Fruit fly (Drosophila melanogaster) whole organism, prepupa: Measurements from ENCODE around the gene Mvd.

Experiments used
- CG11294 ChIP-seq: fragments of 200-800 bp; sonication (Bioruptor generic); IDR thresholded peaks from 2 replicates; pipeline ENCODE4 v1.3.6; 2022; ENCODE audit warnings: missing biosample characterization, missing genetic modification characterization
- CG11762 ChIP-seq: fragments of 200-800 bp; sonication (Bioruptor generic); optimal IDR thresholded peaks from 3 replicates; lab custom pipeline; 2016; ENCODE audit warnings: missing biosample characterization, missing genetic modification characterization; ENCODE audit not compliant: insufficient read depth
- CG15336 ChIP-seq: fragments of 200-800 bp; sonication (Bioruptor generic); IDR thresholded peaks from 2 replicates; pipeline ENCODE4 v1.3.6; 2022; ENCODE audit warnings: missing biosample characterization, missing genetic modification characterization
- CG1621 ChIP-seq: fragments of 200-800 bp; sonication (Bioruptor generic); optimal IDR thresholded peaks from 3 replicates; lab custom pipeline; 2018; ENCODE audit warnings: missing biosample characterization, mild to moderate bottlenecking, missing genetic modification characterization
- CG16779 ChIP-seq: fragments of 200-800 bp; sonication (Bioruptor generic); optimal IDR thresholded peaks from 3 replicates; lab custom pipeline; 2017; ENCODE audit warnings: missing biosample characterization, mild to moderate bottlenecking, missing genetic modification characterization
- CG34406 ChIP-seq: fragments of 200-800 bp; sonication (Bioruptor generic); optimal IDR thresholded peaks from 3 replicates; lab custom pipeline; 2016; ENCODE audit warnings: missing biosample characterization, missing genetic modification characterization
- CG3919 ChIP-seq: fragments of 200-800 bp; sonication (Bioruptor generic); optimal IDR thresholded peaks from 3 replicates; lab custom pipeline; 2016; ENCODE audit warnings: missing biosample characterization, missing genetic modification characterization
- CG6163 ChIP-seq: fragments of 200-800 bp; sonication (Bioruptor generic); IDR thresholded peaks from 3 replicates; pipeline ENCODE4 v1.3.6; 2022; ENCODE audit warnings: missing biosample characterization, missing genetic modification characterization
- CG6792 ChIP-seq: fragments of 200-800 bp; sonication (Bioruptor generic); optimal IDR thresholded peaks from 3 replicates; lab custom pipeline; 2016; ENCODE audit warnings: missing biosample characterization, missing genetic modification characterization
- CG6854 ChIP-seq: fragments of 200-800 bp; sonication (Bioruptor generic); optimal IDR thresholded peaks from 2 replicates; lab custom pipeline; 2017; ENCODE audit warnings: missing biosample characterization, mild to moderate bottlenecking, missing genetic modification characterization
- CG7368 ChIP-seq: fragments of 200-800 bp; sonication (Bioruptor generic); optimal IDR thresholded peaks from 3 replicates; lab custom pipeline; 2016; ENCODE audit warnings: missing biosample characterization, missing genetic modification characterization
- CG8119 ChIP-seq: fragments of 200-800 bp; sonication (Bioruptor generic); IDR thresholded peaks from 3 replicates; pipeline ENCODE4 v1.3.6; 2022; ENCODE audit warnings: missing biosample characterization, missing genetic modification characterization
- CG8319 ChIP-seq: fragments of 200-800 bp; sonication (Bioruptor generic); optimal IDR thresholded peaks from 3 replicates; lab custom pipeline; 2016; ENCODE audit warnings: missing biosample characterization, missing genetic modification characterization
- Eip75B ChIP-seq: fragments of 200-800 bp; sonication (Bioruptor generic); optimal IDR thresholded peaks from 3 replicates; lab custom pipeline; 2016; ENCODE audit warnings: missing biosample characterization, missing genetic modification characterization
- Eip78C ChIP-seq: fragments of 200-800 bp; sonication (Bioruptor generic); peaks from one replicate; lab custom pipeline; 2016; ENCODE audit warnings: missing biosample characterization, missing genetic modification characterization
- Ets21C ChIP-seq: fragments of 200-800 bp; sonication (Bioruptor generic); optimal IDR thresholded peaks from 3 replicates; lab custom pipeline; 2016; ENCODE audit warnings: missing biosample characterization, missing genetic modification characterization
- Ets96B ChIP-seq: fragments of 200-800 bp; optimal IDR thresholded peaks from 2 replicates; lab custom pipeline; 2019; ENCODE audit warnings: missing biosample characterization, mild to moderate bottlenecking, missing genetic modification characterization, moderate library complexity
- Hr39 ChIP-seq: fragments of 200-800 bp; sonication (Bioruptor generic); optimal IDR thresholded peaks from 2 replicates; lab custom pipeline; 2016; ENCODE audit warnings: missing biosample characterization, missing genetic modification characterization
- Hr4 ChIP-seq: fragments of 200-800 bp; sonication (Bioruptor generic); optimal IDR thresholded peaks from 3 replicates; lab custom pipeline; 2016; ENCODE audit warnings: missing biosample characterization, missing genetic modification characterization
- Lpt ChIP-seq: fragments of 200-800 bp; sonication (Bioruptor generic); optimal IDR thresholded peaks from 3 replicates; lab custom pipeline; 2016; ENCODE audit warnings: missing biosample characterization, missing genetic modification characterization
- Met ChIP-seq: fragments of 200-800 bp; sonication (Bioruptor generic); optimal IDR thresholded peaks from 3 replicates; lab custom pipeline; 2016; ENCODE audit warnings: missing biosample characterization, missing genetic modification characterization
- OdsH ChIP-seq: fragments of 200-800 bp; sonication (Bioruptor generic); optimal IDR thresholded peaks from 3 replicates; lab custom pipeline; 2016; ENCODE audit warnings: missing biosample characterization, missing genetic modification characterization
- Smox ChIP-seq: fragments of 200-800 bp; sonication (Bioruptor generic); optimal IDR thresholded peaks from 3 replicates; lab custom pipeline; 2016; ENCODE audit warnings: missing biosample characterization, missing genetic modification characterization
- Sox102F ChIP-seq: fragments of 200-800 bp; sonication (Bioruptor generic); optimal IDR thresholded peaks from 2 replicates; lab custom pipeline; 2016; ENCODE audit warnings: missing biosample characterization, mild to moderate bottlenecking, missing genetic modification characterization
- acj6 ChIP-seq: fragments of 200-800 bp; sonication (Bioruptor generic); optimal IDR thresholded peaks from 3 replicates; lab custom pipeline; 2016; ENCODE audit warnings: missing biosample characterization, missing genetic modification characterization
- dac ChIP-seq: fragments of 200-800 bp; sonication (Bioruptor generic); optimal IDR thresholded peaks from 2 replicates; lab custom pipeline; 2017; ENCODE audit warnings: missing biosample characterization, mild to moderate bottlenecking, missing genetic modification characterization
- eg ChIP-seq: fragments of 200-800 bp; sonication (Bioruptor generic); IDR thresholded peaks from 3 replicates; pipeline ENCODE4 v1.3.6; 2022; ENCODE audit warnings: missing biosample characterization, missing genetic modification characterization
- esn ChIP-seq: fragments of 200-800 bp; sonication (Bioruptor generic); optimal IDR thresholded peaks from 2 replicates; lab custom pipeline; 2016; ENCODE audit warnings: missing biosample characterization, mild to moderate bottlenecking, missing genetic modification characterization, moderate library complexity
- fd59A ChIP-seq: fragments of 200-800 bp; sonication (Bioruptor generic); optimal IDR thresholded peaks from 2 replicates; lab custom pipeline; 2017; ENCODE audit warnings: missing biosample characterization, mild to moderate bottlenecking, missing genetic modification characterization, missing genetic modification reagents
- fd85E ChIP-seq: fragments of 200-800 bp; sonication (Bioruptor generic); optimal IDR thresholded peaks from 3 replicates; lab custom pipeline; 2016; ENCODE audit warnings: missing biosample characterization, missing genetic modification characterization
- lz ChIP-seq: fragments of 200-800 bp; sonication (Bioruptor generic); optimal IDR thresholded peaks from 3 replicates; lab custom pipeline; 2016; ENCODE audit warnings: missing biosample characterization, missing genetic modification characterization
- net ChIP-seq: fragments of 200-800 bp; sonication (Bioruptor generic); optimal IDR thresholded peaks from 3 replicates; lab custom pipeline; 2016; ENCODE audit warnings: missing biosample characterization, missing genetic modification characterization
- salr ChIP-seq, 2 experiments: fragments of 200-800 bp; sonication (Bioruptor generic); optimal IDR thresholded peaks; 3 replicates each; lab custom pipeline; 2016 to 2018; ENCODE audit warnings: missing biosample characterization in 2 of 2, missing genetic modification characterization in 2 of 2, mild to moderate bottlenecking in 1 of 2
- ss ChIP-seq, 2 experiments: fragments of 200-800 bp; sonication (Bioruptor generic); optimal IDR thresholded peaks; 2 replicates in 1 of 2; 3 replicates in 1 of 2; lab custom pipeline; 2017 to 2018; ENCODE audit warnings: mild to moderate bottlenecking in 2 of 2, missing biosample characterization in 2 of 2, missing genetic modification characterization in 2 of 2, moderate library complexity in 1 of 2
- svp ChIP-seq: fragments of 200-800 bp; sonication (Bioruptor generic); peaks from one replicate; lab custom pipeline; 2016; ENCODE audit warnings: missing biosample characterization, missing genetic modification characterization
- topi ChIP-seq: fragments of 200-800 bp; sonication (Bioruptor generic); optimal IDR thresholded peaks from 3 replicates; lab custom pipeline; 2016; ENCODE audit warnings: missing biosample characterization, missing genetic modification characterization
- vri ChIP-seq: fragments of 200-800 bp; sonication (Bioruptor generic); optimal IDR thresholded peaks from 3 replicates; lab custom pipeline; 2016; ENCODE audit warnings: missing biosample characterization, mild to moderate bottlenecking, missing genetic modification characterization

Mvd gene

dm6 chrX:15762723-15763122, 13.8 kb downstream of the Mvd start, which contains the start of gene Polr3A:
Polr3A (plus strand) TSS chrX:15762956.
- TF ChIP-seq OdsH (GFP tag; lab: Kevin White, UChicago) = no peak
- no peak for TF ChIP-seq ss (GFP tag; optimal IDR thresholded peaks at IDR 0.05; lab: Kevin White, UChicago)
- no peak for TF ChIP-seq CG6163 (GFP tag; lab: Robert Waterston, UW)
- no peak for TF ChIP-seq dac
- no peak for TF ChIP-seq esn (GFP tag; lab: Kevin White, UChicago)
- no peak for TF ChIP-seq Hr4 (GFP tag; lab: Kevin White, UChicago)
- no peak for TF ChIP-seq CG6792 (GFP tag; lab: Kevin White, UChicago)
- no peak for TF ChIP-seq acj6
- TF ChIP-seq CG8119 (GFP tag; lab: Robert Waterston, UW) = no peak
- TF ChIP-seq net (GFP tag; lab: Kevin White, UChicago) = no peak
- no peak for TF ChIP-seq CG34406
- no peak for TF ChIP-seq eg (GFP tag; lab: Robert Waterston, UW)
- no peak for TF ChIP-seq fd85E (GFP tag; lab: Kevin White, UChicago)
- no peak for TF ChIP-seq CG7368
- TF ChIP-seq lz (GFP tag; lab: Kevin White, UChicago) = no peak
- no peak for TF ChIP-seq CG1621 (tag; lab: Kevin White, UChicago)
- TF ChIP-seq CG11762 (GFP tag; lab: Kevin White, UChicago) = no peak
- TF ChIP-seq svp = no peak
- TF ChIP-seq Hr39 (GFP tag; lab: Kevin White, UChicago) = no peak

- TF ChIP-seq CG3919 (GFP tag; lab: Kevin White, UChicago) = no peak
- no peak for TF ChIP-seq Eip75B (GFP tag; lab: Kevin White, UChicago)
- TF ChIP-seq CG6792 (GFP tag; lab: Kevin White, UChicago) = no peak
- TF ChIP-seq fd59A (GFP tag; lab: Kevin White, UChicago) = no peak
- no peak for TF ChIP-seq Smox (GFP tag; lab: Kevin White, UChicago)
- no peak for TF ChIP-seq CG16779 (tag; lab: Kevin White, UChicago)
- no peak for TF ChIP-seq OdsH (GFP tag; lab: Kevin White, UChicago)
- no peak for TF ChIP-seq CG6854 (GFP tag; lab: Kevin White, UChicago)
- no peak for TF ChIP-seq topi (GFP tag; lab: Kevin White, UChicago)
- TF ChIP-seq Sox102F = no peak
- no peak for TF ChIP-seq Lpt (GFP tag; lab: Kevin White, UChicago)
- TF ChIP-seq Met (GFP tag; lab: Kevin White, UChicago) = no peak
- no peak for TF ChIP-seq vri
These were observed 17.5 kb downstream of the Mvd start, which contains the start of gene CG8952 for dm6 chrX:15766395-15766866. CG8952 (minus strand) TSS chrX:15766445.

dm6 chrX:15769457-15769856, 20.5 kb downstream of the Mvd start, which contains the start of gene CG33172:
CG33172 (plus strand) TSS chrX:15769664.
- TF ChIP-seq CG7368 (no peak), salr (GFP tag; optimal IDR thresholded peaks at IDR 0.05; lab: Kevin White, UChicago) (no peak)

dm6 chrX:15772663-15773062, 23.7 kb downstream of the Mvd start, which contains the start of gene CG43672:
CG43672 (plus strand) TSS chrX:15772963.
- TF ChIP-seq Hr4 (GFP tag; lab: Kevin White, UChicago) = no peak
- TF ChIP-seq, all 60 proteins: peak for 0

- no peak for TF ChIP-seq fd59A (GFP tag; lab: Kevin White, UChicago)
These were observed 29.9 kb downstream of the Mvd start, which contains the start of gene CG43673 for dm6 chrX:15778846-15779245. CG43673 (plus strand) TSS chrX:15779146.

dm6 chrX:15783610-15784009, 34.6 kb downstream of the Mvd start, which contains the start of gene Efhc1.1:
Efhc1.1 (minus strand) TSS chrX:15783710.
- TF ChIP-seq CG15336 (GFP tag; lab: Robert Waterston, UW) = no peak
- no peak for TF ChIP-seq dac
- no peak for TF ChIP-seq Eip75B (GFP tag; lab: Kevin White, UChicago)
- TF ChIP-seq CG11762 (GFP tag; lab: Kevin White, UChicago) = no peak
- TF ChIP-seq CG8319 (GFP tag; lab: Kevin White, UChicago) = no peak
- TF ChIP-seq fd59A (GFP tag; lab: Kevin White, UChicago) = no peak
- TF ChIP-seq CG6163 (GFP tag; lab: Robert Waterston, UW) = no peak
- no peak for TF ChIP-seq Eip78C
- no peak for TF ChIP-seq Ets21C (GFP tag; lab: Kevin White, UChicago)
- TF ChIP-seq Ets96B (tag; lab: Kevin White, UChicago) = no peak
- no peak for TF ChIP-seq CG11294 (GFP tag; lab: Robert Waterston, UW)
- TF ChIP-seq, all 60 proteins: peak for 0
